Worm (Caenorhabditis elegans) whole organism, L2 larva: ENCODE results near the gene str-222.

Source experiments
- F13H6.1 ChIP-seq: sonication (generic microtip); optimal IDR thresholded peaks from 2 replicates; lab custom pipeline; 2016; ENCODE audit warnings: missing genetic modification characterization, missing compliant biosample characterization
- ZK546.5 ChIP-seq: sonication (generic microtip); optimal IDR thresholded peaks from 2 replicates; lab custom pipeline; 2017; ENCODE audit warnings: missing biosample characterization, missing genetic modification characterization
- alr-1 ChIP-seq: fragments of 150-350 bp; optimal IDR thresholded peaks from 2 replicates; lab custom pipeline; 2014; ENCODE audit warnings: missing biosample characterization, missing genetic modification characterization
- aly-2 ChIP-seq: fragments of 150-350 bp; optimal IDR thresholded peaks from 2 replicates; lab custom pipeline; 2014; ENCODE audit warnings: missing biosample characterization, missing genetic modification characterization
- ama-1 ChIP-seq: fragments of 150-350 bp; optimal IDR thresholded peaks from 2 replicates; lab custom pipeline; 2018; ENCODE audit warnings: inconsistent platforms
- ceh-16 ChIP-seq: fragments of 150-350 bp; optimal IDR thresholded peaks from 2 replicates; lab custom pipeline; 2014; ENCODE audit warnings: missing biosample characterization, missing genetic modification characterization
- ceh-82 ChIP-seq: fragments of 150-350 bp; optimal IDR thresholded peaks from 2 replicates; lab custom pipeline; 2014; ENCODE audit warnings: missing biosample characterization, missing genetic modification characterization
- crh-2 ChIP-seq: sonication (generic microtip); optimal IDR thresholded peaks from 2 replicates; lab custom pipeline; 2017; ENCODE audit warnings: missing biosample characterization, missing genetic modification characterization
- dmd-4 ChIP-seq: sonication (generic microtip); optimal IDR thresholded peaks from 2 replicates; lab custom pipeline; 2017; ENCODE audit warnings: missing biosample characterization, missing genetic modification characterization
- egl-27 ChIP-seq: sonication (generic microtip); optimal IDR thresholded peaks from 3 replicates; lab custom pipeline; 2017; ENCODE audit warnings: missing biosample characterization, missing genetic modification reagents, missing genetic modification characterization
- elt-1 ChIP-seq: fragments of 150-350 bp; optimal IDR thresholded peaks from 2 replicates; lab custom pipeline; 2014; ENCODE audit warnings: missing biosample characterization, missing genetic modification characterization
- elt-3 ChIP-seq: sonication (generic microtip); optimal IDR thresholded peaks from 2 replicates; lab custom pipeline; 2017; ENCODE audit warnings: missing biosample characterization, missing genetic modification characterization
- fos-1 ChIP-seq: fragments of 150-350 bp; optimal IDR thresholded peaks from 2 replicates; lab custom pipeline; 2014; ENCODE audit warnings: missing biosample characterization, missing genetic modification characterization
- gmeb-1 ChIP-seq: fragments of 150-350 bp; optimal IDR thresholded peaks from 2 replicates; lab custom pipeline; 2014; ENCODE audit warnings: missing biosample characterization, missing genetic modification characterization
- lin-11 ChIP-seq: fragments of 150-350 bp; sonication (generic microtip); optimal IDR thresholded peaks from 2 replicates; lab custom pipeline; 2014; ENCODE audit warnings: missing biosample characterization, missing genetic modification characterization, inconsistent platforms, mixed read lengths
- mbf-1 ChIP-seq: sonication (generic microtip); optimal IDR thresholded peaks from 2 replicates; lab custom pipeline; 2017; ENCODE audit warnings: missing biosample characterization, missing genetic modification characterization
- mdl-1 ChIP-seq, 2 experiments: fragments of 150-350 bp in 1 of 2; sonication (generic microtip) in 1 of 2; optimal IDR thresholded peaks; 2 replicates each; lab custom pipeline; 2017; ENCODE audit warnings: missing biosample characterization in 2 of 2, missing genetic modification characterization in 2 of 2
- nhr-11 ChIP-seq: fragments of 150-350 bp; optimal IDR thresholded peaks from 2 replicates; lab custom pipeline; 2014; ENCODE audit warnings: missing biosample characterization, missing genetic modification characterization
- nhr-12 ChIP-seq: fragments of 150-350 bp; optimal IDR thresholded peaks from 2 replicates; lab custom pipeline; 2014; ENCODE audit warnings: missing biosample characterization, missing genetic modification characterization
- nhr-21 ChIP-seq: fragments of 150-350 bp; optimal IDR thresholded peaks from 2 replicates; lab custom pipeline; 2014; ENCODE audit warnings: missing biosample characterization, missing genetic modification characterization
- nhr-23 ChIP-seq: fragments of 150-350 bp; optimal IDR thresholded peaks from 2 replicates; lab custom pipeline; 2014; ENCODE audit warnings: missing biosample characterization, missing genetic modification reagents, missing genetic modification characterization
- nhr-237 ChIP-seq: fragments of 150-350 bp; optimal IDR thresholded peaks from 2 replicates; lab custom pipeline; 2014; ENCODE audit warnings: missing biosample characterization, missing genetic modification characterization
- nhr-25 ChIP-seq: fragments of 150-350 bp; sonication (generic microtip); optimal IDR thresholded peaks from 3 replicates; lab custom pipeline; 2014; ENCODE audit warnings: missing biosample characterization, missing genetic modification characterization
- nhr-77 ChIP-seq: fragments of 150-350 bp; optimal IDR thresholded peaks from 2 replicates; lab custom pipeline; 2014; ENCODE audit warnings: missing biosample characterization, missing genetic modification characterization
- sem-4 ChIP-seq: fragments of 150-350 bp; optimal IDR thresholded peaks from 2 replicates; lab custom pipeline; 2014; ENCODE audit warnings: missing biosample characterization, missing genetic modification reagents, missing genetic modification characterization
- skn-1 ChIP-seq: sonication (generic microtip); optimal IDR thresholded peaks from 2 replicates; lab custom pipeline; 2017; ENCODE audit warnings: missing biosample characterization, missing genetic modification characterization
- sma-3 ChIP-seq: sonication (generic microtip); optimal IDR thresholded peaks from 2 replicates; lab custom pipeline; 2016; ENCODE audit warnings: missing genetic modification reagents, missing genetic modification characterization, missing compliant biosample characterization
- sma-9 ChIP-seq, 2 experiments: fragments of 150-350 bp in 1 of 2; sonication (generic microtip) in 1 of 2; optimal IDR thresholded peaks; 2 replicates each; lab custom pipeline; 2014 to 2016; ENCODE audit warnings: missing genetic modification characterization in 2 of 2, mild to moderate bottlenecking in 1 of 2, missing biosample characterization in 1 of 2, missing compliant biosample characterization in 1 of 2, missing genetic modification reagents in 1 of 2, moderate library complexity in 1 of 2
- snpc-4 ChIP-seq: fragments of 150-350 bp; optimal IDR thresholded peaks from 2 replicates; lab custom pipeline; 2014; ENCODE audit warnings: missing biosample characterization, missing genetic modification characterization
- unc-39 ChIP-seq: fragments of 150-350 bp; optimal IDR thresholded peaks from 2 replicates; lab custom pipeline; 2014; ENCODE audit warnings: missing biosample characterization, missing genetic modification characterization
- unc-62 ChIP-seq: fragments of 150-350 bp; optimal IDR thresholded peaks from 2 replicates; lab custom pipeline; 2014; ENCODE audit warnings: missing biosample characterization, missing genetic modification reagents, missing genetic modification characterization
- zag-1 ChIP-seq: fragments of 150-350 bp; optimal IDR thresholded peaks from 2 replicates; lab custom pipeline; 2014; ENCODE audit warnings: missing biosample characterization, missing genetic modification characterization
- ztf-11 ChIP-seq: sonication (generic microtip); optimal IDR thresholded peaks from 2 replicates; lab custom pipeline; 2017; ENCODE audit warnings: missing biosample characterization, missing genetic modification characterization
- ztf-4 ChIP-seq: fragments of 150-350 bp; optimal IDR thresholded peaks from 2 replicates; lab custom pipeline; 2014; ENCODE audit warnings: missing biosample characterization, missing genetic modification characterization

str-222 gene

ce11 chrV:1635859-1636258, at the start of gene str-222:
Gene str-222 (plus strand): TSS chrV:1636159.
- TF ChIP-seq mdl-1 (tag; optimal IDR thresholded peaks at IDR 0.05; lab: Kevin White, UChicago), result no peak
- TF ChIP-seq crh-2, result no peak
- TF ChIP-seq nhr-12, result no peak
- no peak for TF ChIP-seq unc-39 (tag; lab: Kevin White, UChicago)
- TF ChIP-seq elt-3 (tag; lab: Kevin White, UChicago), result no peak
- no peak for TF ChIP-seq ztf-11 (tag; lab: Kevin White, UChicago)
- TF ChIP-seq snpc-4, result no peak
- TF ChIP-seq zag-1 (tag; lab: Kevin White, UChicago), result no peak
- no peak for TF ChIP-seq ceh-16 (tag; lab: Kevin White, UChicago)

- TF ChIP-seq nhr-21 (tag; lab: Kevin White, UChicago), result no peak
- TF ChIP-seq egl-27 (tag; lab: Kevin White, UChicago), result no peak
- no peak for TF ChIP-seq fos-1
- no peak for TF ChIP-seq sma-3 (GFP tag; lab: Kevin White, UChicago)
- no peak for TF ChIP-seq nhr-12
- TF ChIP-seq unc-39 (tag; lab: Kevin White, UChicago), result no peak
- TF ChIP-seq lin-11, result no peak
- TF ChIP-seq ama-1 (lab: Kevin White, UChicago), result no peak
- TF ChIP-seq nhr-11, result no peak
- no peak for TF ChIP-seq elt-1 (tag; lab: Kevin White, UChicago)
- TF ChIP-seq nhr-77 (tag; lab: Kevin White, UChicago), result no peak
- TF ChIP-seq ceh-16 (tag; lab: Kevin White, UChicago), result no peak
- TF ChIP-seq ztf-4 (tag; lab: Kevin White, UChicago), result no peak
Observed at ce11 chrV:1586906-1587305, 49.1 kb upstream of the str-222 start, which contains the start of gene F16B4.6. Gene F16B4.6 (plus strand): TSS chrV:1587206.

ce11 chrV:1588128-1588527, 47.8 kb upstream of the str-222 start, which contains the start of gene F16B4.5:
Gene F16B4.5 (plus strand): TSS chrV:1588428.
- TF ChIP-seq F13H6.1 (tag; lab: Kevin White, UChicago), result no peak
- TF ChIP-seq ZK546.5, result no peak

ce11 chrV:1593799-1594420, 42.0 kb upstream of the str-222 start, which contains the start of gene F16B4.4:
Gene F16B4.4 (plus strand): TSS chrV:1594019.
- no peak for TF ChIP-seq nhr-23
- TF ChIP-seq sma-9 (GFP tag; optimal IDR thresholded peaks at IDR 0.05; lab: Kevin White, UChicago), result peak; percentile 3
- no peak for TF ChIP-seq sma-9 (tag; optimal IDR thresholded peaks at IDR 0.05; lab: Kevin White, UChicago)
- TF ChIP-seq nhr-25 (tag; lab: Kevin White, UChicago), result peak; percentile 19
- peak; percentile 67 for TF ChIP-seq sma-3 (GFP tag; lab: Kevin White, UChicago)
- peak; percentile 24 for TF ChIP-seq fos-1
- TF ChIP-seq gmeb-1, result peak; percentile 9
- no peak for TF ChIP-seq snpc-4
- TF ChIP-seq nhr-21 (tag; lab: Kevin White, UChicago), result peak; percentile 41
- peak; percentile 9 for TF ChIP-seq crh-2
- no peak for TF ChIP-seq dmd-4

ce11 chrV:1594554-1595092, 41.3 kb upstream of the str-222 start:
- TF ChIP-seq sma-3 (GFP tag; lab: Kevin White, UChicago), result peak; percentile 48
- TF ChIP-seq ceh-82 (tag; lab: Kevin White, UChicago), result no peak

ce11 chrV:1600561-1601088, 35.3 kb upstream of the str-222 start, which contains the start of gene F16B4.2:
Gene F16B4.2 (plus strand): TSS chrV:1601038.
- TF ChIP-seq ceh-16 (tag; lab: Kevin White, UChicago), result no peak
- TF ChIP-seq sem-4 (tag; lab: Kevin White, UChicago), result no peak
- no peak for TF ChIP-seq sma-9 (GFP tag; optimal IDR thresholded peaks at IDR 0.05; lab: Kevin White, UChicago)
- no peak for TF ChIP-seq sma-9 (tag; optimal IDR thresholded peaks at IDR 0.05; lab: Kevin White, UChicago)
- TF ChIP-seq skn-1 (tag; lab: Kevin White, UChicago), result no peak
- TF ChIP-seq ztf-4 (tag; lab: Kevin White, UChicago), result no peak
- no peak for TF ChIP-seq nhr-237
- TF ChIP-seq nhr-12, result no peak
- no peak for TF ChIP-seq alr-1 (tag; lab: Kevin White, UChicago)
- TF ChIP-seq unc-62 (GFP tag; lab: Kevin White, UChicago), result no peak
- no peak for TF ChIP-seq crh-2
- no peak for TF ChIP-seq ceh-82 (tag; lab: Kevin White, UChicago)
- no peak for TF ChIP-seq zag-1 (tag; lab: Kevin White, UChicago)
- no peak for TF ChIP-seq unc-39 (tag; lab: Kevin White, UChicago)
- TF ChIP-seq F13H6.1 (tag; lab: Kevin White, UChicago), result no peak
- TF ChIP-seq mbf-1 (tag; lab: Kevin White, UChicago), result no peak
- TF ChIP-seq nhr-77 (tag; lab: Kevin White, UChicago), result no peak
- no peak for TF ChIP-seq sma-3 (GFP tag; lab: Kevin White, UChicago)
- no peak for TF ChIP-seq lin-11
- TF ChIP-seq aly-2, result no peak
